Worm (Caenorhabditis elegans) whole organism, L4/young adult: Measurements from ENCODE around the gene srw-54.

Experiments
- W03F9.2 ChIP-seq: fragments of 150-350 bp; optimal IDR thresholded peaks from 2 replicates; lab custom pipeline; 2014; ENCODE audit warnings: missing biosample characterization, missing genetic modification characterization
- dao-5 ChIP-seq: sonication (generic microtip); optimal IDR thresholded peaks from 2 replicates; lab custom pipeline; 2016; ENCODE audit warnings: missing genotype, missing genetic modification characterization, moderate library complexity, missing compliant biosample characterization
- him-1 ChIP-seq: sonication (generic microtip); optimal IDR thresholded peaks from 2 replicates; lab custom pipeline; 2016; ENCODE audit warnings: missing genotype, missing genetic modification reagents, missing genetic modification characterization, missing compliant biosample characterization

DNA sequence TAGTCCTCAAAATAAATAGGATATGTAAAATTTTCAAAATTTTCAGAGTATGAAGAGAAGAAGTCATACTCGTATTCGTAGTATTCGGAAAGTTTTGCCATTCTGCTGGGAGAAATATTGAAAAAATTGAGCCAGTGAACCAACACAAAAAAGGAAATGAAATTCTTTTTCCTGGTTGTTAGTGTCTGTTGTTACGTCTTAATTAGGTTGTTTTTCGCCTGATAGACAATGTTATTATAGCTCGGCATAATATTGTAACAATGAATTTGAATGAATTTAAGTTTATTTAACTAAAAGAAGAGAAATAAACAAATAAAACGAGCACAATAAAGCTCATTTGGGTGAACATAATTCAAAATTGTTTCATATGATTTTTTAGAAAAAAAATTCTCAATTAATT, 22.7 kb upstream of the srw-54 start, which contains the start of gene srw-73:
- no peak for TF ChIP-seq dao-5 (tag; lab: Kevin White, UChicago)
- no peak for TF ChIP-seq him-1
- no peak for TF ChIP-seq W03F9.2 (tag; lab: Kevin White, UChicago)
